Worm (Caenorhabditis elegans) whole organism, young adult: Measurements from ENCODE around the gene srbc-56.

Source experiments
- ets-4 ChIP-seq: fragments of 200-800 bp; sonication (Bioruptor generic); optimal IDR thresholded peaks from 2 replicates; lab custom pipeline; 2018; ENCODE audit warnings: mild to moderate bottlenecking, missing genetic modification characterization, missing compliant biosample characterization
- rpc-1 ChIP-seq, 2 experiments: fragments of 150-350 bp in 1 of 2; sonication (generic microtip) in 1 of 2; optimal IDR thresholded peaks; 2 replicates each; lab custom pipeline; 2014 to 2018; ENCODE audit warnings: missing biosample characterization in 1 of 2, missing genetic modification characterization in 1 of 2, missing genetic modification reagents in 1 of 2, missing genotype in 1 of 2
- unc-130 ChIP-seq: sonication (generic microtip); optimal IDR thresholded peaks from 2 replicates; lab custom pipeline; 2016; ENCODE audit warnings: missing genetic modification reagents, missing genetic modification characterization, missing compliant biosample characterization
- ztf-25 ChIP-seq: fragments of 200-800 bp; sonication (Bioruptor generic); IDR thresholded peaks from 2 replicates; pipeline ENCODE4 v1.3.6; 2022; ENCODE audit warnings: missing genetic modification reagents, missing genetic modification characterization, missing compliant biosample characterization

DNA sequence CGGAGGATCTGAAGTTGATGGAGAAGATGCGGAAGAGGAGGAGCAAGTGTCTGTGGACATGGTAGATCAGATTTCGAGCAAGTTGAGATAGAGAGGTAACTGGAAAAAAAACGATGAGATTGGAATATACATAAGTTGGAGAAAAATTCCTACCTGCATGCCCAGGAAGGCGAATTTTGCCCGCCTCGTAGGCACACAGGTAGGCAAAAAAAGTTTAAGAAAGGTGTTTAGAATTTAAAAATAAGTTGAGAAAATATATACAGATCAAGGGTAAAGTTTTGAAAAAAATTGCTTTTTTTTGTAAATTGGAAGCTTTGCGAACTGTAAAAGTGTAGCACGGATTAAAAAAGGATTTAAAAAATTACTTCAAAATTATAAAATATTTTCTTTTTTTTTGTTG is 48.0 kb upstream of the srbc-56 start, which contains the start of gene nhr-84:
- no peak for TF ChIP-seq unc-130 (GFP tag; lab: Kevin White, UChicago)
- TF ChIP-seq ztf-25 (GFP tag; lab: Robert Waterston, UW): no peak
- no peak for TF ChIP-seq ets-4
- no peak for TF ChIP-seq rpc-1 (optimal IDR thresholded peaks at IDR 0.05; lab: Kevin White, UChicago)
- no peak for TF ChIP-seq rpc-1 (tag; optimal IDR thresholded peaks at IDR 0.05; lab: Kevin White, UChicago)
